Worm (Caenorhabditis elegans): ENCODE data around the gene sld-5.

ce11 chrV:20192102-20192880 lies 45.3 kb downstream of the sld-5 start, which contains the start of the genes fbxa-115 and Y113G7B.27:
- TF ChIP-seq fos-1 (tag; optimal IDR thresholded peaks at IDR 0.05) = no peak
- TF ChIP-seq nhr-71 (tag; optimal IDR thresholded peaks at IDR 0.05) = no peak
- no peak for TF ChIP-seq lin-39 (tag; optimal IDR thresholded peaks at IDR 0.05)
- no peak for TF ChIP-seq nhr-237 (tag; optimal IDR thresholded peaks at IDR 0.05)
- TF ChIP-seq irx-1 (tag; optimal IDR thresholded peaks at IDR 0.05) = no peak
- TF ChIP-seq nhr-28 (tag; optimal IDR thresholded peaks at IDR 0.05) = no peak
- no peak for TF ChIP-seq snpc-4 (tag; optimal IDR thresholded peaks at IDR 0.05)
- no peak for TF ChIP-seq lin-15B (tag; optimal IDR thresholded peaks at IDR 0.05)
- TF ChIP-seq hpl-2 (GFP tag; optimal IDR thresholded peaks at IDR 0.05) = no peak
- TF ChIP-seq rnt-1 (tag; optimal IDR thresholded peaks at IDR 0.05) = no peak
- TF ChIP-seq elt-3 (tag; optimal IDR thresholded peaks at IDR 0.05) = no peak

Data from whole organism, L1 larva.